Worm (Caenorhabditis elegans) whole organism, young adult: ENCODE data around the gene gei-1.

Experiments
- B0261.1 ChIP-seq: sonication (generic microtip); optimal IDR thresholded peaks from 2 replicates; lab custom pipeline; 2016; ENCODE audit warnings: mild to moderate bottlenecking, missing genetic modification characterization, moderate library complexity, missing compliant biosample characterization
- B0336.3 ChIP-seq: fragments of 200-800 bp; sonication (Bioruptor generic); IDR thresholded peaks from 2 replicates; pipeline ENCODE4 v1.3.6; 2022; ENCODE audit warnings: missing genetic modification characterization, missing compliant biosample characterization
- C06A6.2 ChIP-seq: fragments of 200-800 bp; sonication (Bioruptor generic); conservative IDR thresholded peaks from 2 replicates; pipeline ENCODE4 v1.3.6; 2022; ENCODE audit warnings: missing genetic modification characterization, missing compliant biosample characterization
- D2030.7 ChIP-seq: fragments of 200-800 bp; sonication (Bioruptor generic); IDR thresholded peaks from 2 replicates; pipeline ENCODE4 v1.3.6; 2022; ENCODE audit warnings: missing genetic modification reagents, missing genetic modification characterization, missing compliant biosample characterization
- F22D6.2 ChIP-seq: sonication (generic microtip); optimal IDR thresholded peaks from 2 replicates; lab custom pipeline; 2016; ENCODE audit warnings: mild to moderate bottlenecking, missing genetic modification characterization, missing compliant biosample characterization
- F23B12.7 ChIP-seq: sonication (generic microtip); optimal IDR thresholded peaks from 2 replicates; lab custom pipeline; 2017; ENCODE audit warnings: missing genetic modification characterization, mild to moderate bottlenecking, missing compliant biosample characterization, antibody characterized with exemption, moderate library complexity; ENCODE audit not compliant: insufficient read depth
- F33H1.4 ChIP-seq: fragments of 200-800 bp; sonication (Bioruptor generic); IDR thresholded peaks from 2 replicates; pipeline ENCODE4 v1.3.6; 2022; ENCODE audit warnings: missing genetic modification reagents, missing genetic modification characterization, missing compliant biosample characterization
- F57A8.1 ChIP-seq: fragments of 200-800 bp; sonication (Bioruptor generic); optimal IDR thresholded peaks from 2 replicates; lab custom pipeline; 2018; ENCODE audit warnings: mild to moderate bottlenecking, missing genetic modification characterization, moderate library complexity, missing compliant biosample characterization
- F57C9.4 ChIP-seq: sonication (generic microtip); optimal IDR thresholded peaks from 2 replicates; lab custom pipeline; 2017; ENCODE audit warnings: mild to moderate bottlenecking, missing genetic modification characterization, missing compliant biosample characterization
- ZK185.1 ChIP-seq: sonication (generic microtip); optimal IDR thresholded peaks from 2 replicates; lab custom pipeline; 2016; ENCODE audit warnings: mild to moderate bottlenecking, missing genetic modification characterization, missing compliant biosample characterization; ENCODE audit not compliant: poor library complexity, severe bottlenecking
- aptf-2 ChIP-seq: fragments of 200-800 bp; sonication (Bioruptor generic); conservative IDR thresholded peaks from 2 replicates; pipeline ENCODE4 v1.3.6; 2022; ENCODE audit warnings: missing genetic modification reagents, missing genetic modification characterization, missing compliant biosample characterization
- atf-7 ChIP-seq: sonication (generic microtip); optimal IDR thresholded peaks from 2 replicates; lab custom pipeline; 2017; ENCODE audit warnings: mild to moderate bottlenecking, missing genetic modification characterization, missing compliant biosample characterization
- attf-5 ChIP-seq: fragments of 200-800 bp; sonication (Bioruptor generic); optimal IDR thresholded peaks from 2 replicates; lab custom pipeline; 2018; ENCODE audit warnings: mild to moderate bottlenecking, missing genetic modification characterization, missing compliant biosample characterization
- attf-6 ChIP-seq: fragments of 200-800 bp; sonication (Bioruptor generic); IDR thresholded peaks from 2 replicates; pipeline ENCODE4 v1.3.6; 2022; ENCODE audit warnings: missing genetic modification reagents, missing genetic modification characterization, missing compliant biosample characterization
- bed-2 ChIP-seq: fragments of 200-800 bp; sonication (Bioruptor generic); IDR thresholded peaks from 2 replicates; pipeline ENCODE4 v1.3.6; 2022; ENCODE audit warnings: missing genetic modification reagents, missing genetic modification characterization, missing compliant biosample characterization
- cebp-1 ChIP-seq, 2 experiments: fragments of 200-800 bp in 1 of 2; sonication (Bioruptor generic) in 1 of 2; sonication (generic microtip) in 1 of 2; IDR thresholded peaks in 1 of 2; optimal IDR thresholded peaks in 1 of 2; 2 replicates each; pipeline versions ENCODE4 v1.3.6 to Lab custom; 2017 to 2022; ENCODE audit warnings: missing compliant biosample characterization in 2 of 2, missing genetic modification characterization in 2 of 2, mild to moderate bottlenecking in 1 of 2, missing genetic modification reagents in 1 of 2, moderate library complexity in 1 of 2
- cebp-2 ChIP-seq: fragments of 200-800 bp; sonication (Bioruptor generic); IDR thresholded peaks from 2 replicates; pipeline ENCODE4 v1.3.6; 2022; ENCODE audit warnings: missing genetic modification characterization, missing compliant biosample characterization
- ceh-100 ChIP-seq: fragments of 200-800 bp; sonication (Bioruptor generic); IDR thresholded peaks from 2 replicates; pipeline ENCODE4 v1.3.6; 2022; ENCODE audit warnings: missing genetic modification reagents, missing genetic modification characterization, missing compliant biosample characterization
- ceh-27 ChIP-seq: fragments of 200-800 bp; sonication (Bioruptor generic); optimal IDR thresholded peaks from 2 replicates; lab custom pipeline; 2018; ENCODE audit warnings: mild to moderate bottlenecking, missing genetic modification characterization, moderate library complexity, missing compliant biosample characterization
- ceh-79 ChIP-seq: sonication (generic microtip); optimal IDR thresholded peaks from 2 replicates; lab custom pipeline; 2017; ENCODE audit warnings: mild to moderate bottlenecking, missing genetic modification characterization, missing compliant biosample characterization
- chd-7 ChIP-seq: sonication (generic microtip); optimal IDR thresholded peaks from 2 replicates; lab custom pipeline; 2016; ENCODE audit warnings: mild to moderate bottlenecking, missing genetic modification characterization, moderate library complexity, missing compliant biosample characterization
- dpff-1 ChIP-seq: sonication (generic microtip); optimal IDR thresholded peaks from 2 replicates; lab custom pipeline; 2017; ENCODE audit warnings: mild to moderate bottlenecking, missing genetic modification characterization, missing compliant biosample characterization
- ets-4 ChIP-seq: fragments of 200-800 bp; sonication (Bioruptor generic); optimal IDR thresholded peaks from 2 replicates; lab custom pipeline; 2018; ENCODE audit warnings: mild to moderate bottlenecking, missing genetic modification characterization, missing compliant biosample characterization
- fkh-3 ChIP-seq: sonication (generic microtip); optimal IDR thresholded peaks from 2 replicates; lab custom pipeline; 2016; ENCODE audit warnings: mild to moderate bottlenecking, missing genetic modification characterization, missing compliant biosample characterization
- lin-35 ChIP-seq, 3 experiments: fragments of 150-350 bp in 2 of 3; sonication (generic microtip) in 1 of 3; optimal IDR thresholded peaks; 2 replicates each; lab custom pipeline; 2014 to 2018; ENCODE audit warnings: missing biosample characterization in 3 of 3, missing genetic modification characterization in 3 of 3, missing genetic modification reagents in 3 of 3
- lsl-1 ChIP-seq: fragments of 200-800 bp; sonication (Bioruptor generic); optimal IDR thresholded peaks from 2 replicates; lab custom pipeline; 2018; ENCODE audit warnings: mild to moderate bottlenecking, missing genetic modification characterization, moderate library complexity, missing compliant biosample characterization
- lsy-27 ChIP-seq: sonication (generic microtip); optimal IDR thresholded peaks from 2 replicates; lab custom pipeline; 2017; ENCODE audit warnings: missing genetic modification characterization, mild to moderate bottlenecking, missing compliant biosample characterization, antibody characterized with exemption, missing genotype, borderline replicate concordance; ENCODE audit not compliant: insufficient read depth
- madf-3 ChIP-seq: fragments of 200-800 bp; sonication (Bioruptor generic); IDR thresholded peaks from 2 replicates; pipeline ENCODE4 v1.3.6; 2022; ENCODE audit warnings: missing genetic modification reagents, missing genetic modification characterization, missing compliant biosample characterization
- madf-8 ChIP-seq: fragments of 200-800 bp; sonication (Bioruptor generic); conservative IDR thresholded peaks from 2 replicates; pipeline ENCODE4 v1.3.6; 2022; ENCODE audit warnings: missing genetic modification reagents, missing genetic modification characterization, missing compliant biosample characterization
- mel-28 ChIP-seq: sonication (generic microtip); optimal IDR thresholded peaks from 2 replicates; lab custom pipeline; 2016; ENCODE audit warnings: borderline replicate concordance, mild to moderate bottlenecking, missing genetic modification characterization, missing compliant biosample characterization
- nfya-1 ChIP-seq: sonication (generic microtip); optimal IDR thresholded peaks from 2 replicates; lab custom pipeline; 2017; ENCODE audit warnings: antibody characterized with exemption, missing compliant biosample characterization, missing genetic modification characterization, borderline replicate concordance; ENCODE audit not compliant: insufficient read depth
- nfya-2 ChIP-seq: fragments of 200-800 bp; sonication (Bioruptor generic); IDR thresholded peaks from 2 replicates; pipeline ENCODE4 v1.3.6; 2022; ENCODE audit warnings: missing genetic modification reagents, missing genetic modification characterization, missing compliant biosample characterization
- nhr-120 ChIP-seq: fragments of 200-800 bp; sonication (Bioruptor generic); IDR thresholded peaks from 2 replicates; pipeline ENCODE4 v1.3.6; 2022; ENCODE audit warnings: missing genetic modification characterization, missing compliant biosample characterization
- nhr-179 ChIP-seq: sonication (generic microtip); optimal IDR thresholded peaks from 2 replicates; lab custom pipeline; 2016; ENCODE audit warnings: mild to moderate bottlenecking, missing genetic modification characterization, missing compliant biosample characterization
- nhr-90 ChIP-seq: sonication (generic microtip); optimal IDR thresholded peaks from 2 replicates; lab custom pipeline; 2016; ENCODE audit warnings: missing genotype, mild to moderate bottlenecking, missing genetic modification characterization, missing compliant biosample characterization
- sdz-38 ChIP-seq: sonication (generic microtip); optimal IDR thresholded peaks from 2 replicates; lab custom pipeline; 2016; ENCODE audit warnings: missing genotype, missing genetic modification characterization, missing compliant biosample characterization
- snpc-1.1 ChIP-seq: sonication (generic microtip); optimal IDR thresholded peaks from 2 replicates; lab custom pipeline; 2017; ENCODE audit warnings: missing genetic modification characterization, mild to moderate bottlenecking, missing compliant biosample characterization, antibody characterized with exemption, moderate library complexity, missing genotype, missing genetic modification reagents; ENCODE audit not compliant: insufficient read depth
- somi-1 ChIP-seq: fragments of 200-800 bp; sonication (Bioruptor generic); optimal IDR thresholded peaks from 2 replicates; lab custom pipeline; 2018; ENCODE audit warnings: mild to moderate bottlenecking, missing genetic modification characterization, missing compliant biosample characterization
- tbp1 ChIP-seq: fragments of 200-800 bp; sonication (Bioruptor generic); optimal IDR thresholded peaks from 2 replicates; lab custom pipeline; 2018; ENCODE audit warnings: mild to moderate bottlenecking, missing genetic modification characterization, missing compliant biosample characterization
- tbx-9 ChIP-seq: sonication (generic microtip); optimal IDR thresholded peaks from 2 replicates; lab custom pipeline; 2016; ENCODE audit warnings: borderline replicate concordance, missing genetic modification characterization, inconsistent platforms, missing compliant biosample characterization
- unc-62 ChIP-seq: fragments of 150-350 bp; optimal IDR thresholded peaks from 2 replicates; lab custom pipeline; 2014; ENCODE audit warnings: missing biosample characterization, missing genetic modification reagents, missing genetic modification characterization
- ztf-28 ChIP-seq: fragments of 200-800 bp; sonication (Bioruptor generic); IDR thresholded peaks from 2 replicates; pipeline ENCODE4 v1.3.6; 2022; ENCODE audit warnings: missing genetic modification reagents, missing genetic modification characterization, missing compliant biosample characterization
- ztf-3 ChIP-seq: fragments of 200-800 bp; sonication (Bioruptor generic); optimal IDR thresholded peaks from 2 replicates; lab custom pipeline; 2018; ENCODE audit warnings: mild to moderate bottlenecking, missing genetic modification characterization, missing compliant biosample characterization
- ztf-6 ChIP-seq: fragments of 200-800 bp; sonication (Bioruptor generic); IDR thresholded peaks from 2 replicates; pipeline ENCODE4 v1.3.6; 2022; ENCODE audit warnings: missing genetic modification reagents, missing genetic modification characterization, missing compliant biosample characterization

Gene gei-1

ce11 chrIII:3322317-3323010, 22.2 kb upstream of the gei-1 start, which contains the start of gene phf-15 (continued):
- TF ChIP-seq attf-5 (GFP tag; lab: Kevin White, UChicago), result peak; percentile 2
- TF ChIP-seq, all 124 proteins: peak for 4

- TF ChIP-seq F23B12.7 (tag; lab: Kevin White, UChicago) (no peak), tbp1 (peak; percentile 40), lsl-1 (GFP tag; lab: Kevin White, UChicago) (peak; percentile 45), nhr-120 (no peak), B0336.3 (GFP tag; lab: Robert Waterston, UW) (peak; percentile 39; the same call in 1 of the 2 replicates), F57C9.4 (tag; lab: Kevin White, UChicago) (no peak), snpc-1.1 (tag; lab: Kevin White, UChicago) (no peak), ztf-28 (GFP tag; lab: Robert Waterston, UW) (no peak), lin-35 (GFP tag; optimal IDR thresholded peaks at IDR 0.05; lab: Kevin White, UChicago) (peak in 1 of 3 experiments; percentile 57), D2030.7 (GFP tag; lab: Robert Waterston, UW) (0 out of 2 replicates have a peak, but pooled peaks have one; percentile 16), C06A6.2 (GFP tag; lab: Robert Waterston, UW) (no peak), F33H1.4 (GFP tag; lab: Robert Waterston, UW) (peak; percentile 57), chd-7 (tag; lab: Kevin White, UChicago) (no peak), nfya-1 (tag; lab: Kevin White, UChicago) (no peak), unc-62 (GFP tag; lab: Kevin White, UChicago) (no peak), ceh-79 (tag; lab: Kevin White, UChicago) (no peak), lsy-27 (tag; lab: Kevin White, UChicago) (no peak), ceh-27 (GFP tag; lab: Kevin White, UChicago) (no peak), madf-3 (GFP tag; lab: Robert Waterston, UW) (peak; percentile 93), ets-4 (GFP tag; lab: Kevin White, UChicago) (no peak), nhr-90 (tag; lab: Kevin White, UChicago) (no peak), ceh-100 (no peak; the same call in 1 of the 2 replicates), F57A8.1 (no peak), bed-2 (GFP tag; lab: Robert Waterston, UW) (no peak), dpff-1 (tag; lab: Kevin White, UChicago) (no peak), tbx-9 (tag; lab: Kevin White, UChicago) (no peak), ZK185.1 (tag; lab: Kevin White, UChicago) (no peak), somi-1 (no peak), aptf-2 (no peak), B0261.1 (tag; lab: Kevin White, UChicago) (no peak), mel-28 (tag; lab: Kevin White, UChicago) (peak; percentile 19), atf-7 (peak; percentile 50), ztf-6 (GFP tag; lab: Robert Waterston, UW) (no peak), attf-6 (GFP tag; lab: Robert Waterston, UW) (no peak), fkh-3 (no peak), F22D6.2 (no peak), cebp-1 (GFP tag; IDR thresholded peaks at IDR 0.05; lab: Robert Waterston, UW) (no peak), cebp-1 (tag; optimal IDR thresholded peaks at IDR 0.05; lab: Kevin White, UChicago) (peak; percentile 70), ztf-3 (GFP tag; lab: Kevin White, UChicago) (no peak), cebp-2 (GFP tag; lab: Robert Waterston, UW) (no peak), nhr-179 (tag; lab: Kevin White, UChicago) (no peak), sdz-38 (tag; lab: Kevin White, UChicago) (no peak), nfya-2 (no peak), madf-8 (GFP tag; lab: Robert Waterston, UW) (no peak)
These were observed 20.8 kb upstream of the gei-1 start for ce11 chrIII:3323906-3324305.
